Fruit fly (Drosophila melanogaster) whole organism, embryonic: ENCODE data around the gene CG31099.

Experiments
- Antp ChIP-seq: fragments of 200-800 bp; sonication (Bioruptor generic); optimal IDR thresholded peaks from 3 replicates; lab custom pipeline; 2016; ENCODE audit warnings: missing biosample characterization, missing genetic modification characterization
- CG12155 ChIP-seq: fragments of 200-800 bp; sonication (Bioruptor generic); optimal IDR thresholded peaks from 3 replicates; lab custom pipeline; 2016; ENCODE audit warnings: missing biosample characterization, missing genetic modification characterization
- CG1233 ChIP-seq: fragments of 200-800 bp; sonication (Bioruptor generic); optimal IDR thresholded peaks from 4 replicates; lab custom pipeline; 2018; ENCODE audit warnings: missing biosample characterization, mild to moderate bottlenecking, missing genetic modification characterization
- CG13123 ChIP-seq: fragments of 200-800 bp; sonication (Bioruptor generic); optimal IDR thresholded peaks from 2 replicates; lab custom pipeline; 2016; ENCODE audit warnings: missing biosample characterization, missing genetic modification characterization
- CG14710 ChIP-seq: fragments of 200-800 bp; sonication (Bioruptor generic); optimal IDR thresholded peaks from 3 replicates; lab custom pipeline; 2019; ENCODE audit warnings: missing biosample characterization, mild to moderate bottlenecking, missing genetic modification characterization, moderate library complexity
- CG15696 ChIP-seq: fragments of 200-800 bp; sonication (Bioruptor generic); optimal IDR thresholded peaks from 2 replicates; lab custom pipeline; 2019; ENCODE audit warnings: missing biosample characterization, mild to moderate bottlenecking, missing genetic modification characterization, moderate library complexity
- CG17385 ChIP-seq: fragments of 200-800 bp; sonication (Bioruptor generic); optimal IDR thresholded peaks from 3 replicates; lab custom pipeline; 2018; ENCODE audit warnings: missing biosample characterization, mild to moderate bottlenecking, missing genetic modification characterization
- CG2129 ChIP-seq: fragments of 200-800 bp; sonication (Bioruptor generic); IDR thresholded peaks from 2 replicates; pipeline ENCODE4 v1.3.6; 2022; ENCODE audit warnings: missing biosample characterization, missing genetic modification characterization; ENCODE audit not compliant: partially characterized antibody
- CG2678 ChIP-seq: fragments of 200-800 bp; sonication (Bioruptor generic); optimal IDR thresholded peaks from 3 replicates; lab custom pipeline; 2019; ENCODE audit warnings: missing biosample characterization, mild to moderate bottlenecking, missing genetic modification characterization, moderate library complexity
- CG3065 ChIP-seq: fragments of 200-800 bp; sonication (Bioruptor generic); optimal IDR thresholded peaks from 2 replicates; lab custom pipeline; 2016; ENCODE audit warnings: missing biosample characterization, missing genetic modification characterization
- CG31224 ChIP-seq: fragments of 200-800 bp; sonication (Bioruptor generic); IDR thresholded peaks from 2 replicates; pipeline ENCODE4 v1.3.6; 2022; ENCODE audit warnings: missing biosample characterization, missing genetic modification characterization
- CG31388 ChIP-seq: fragments of 200-800 bp; sonication (Bioruptor generic); optimal IDR thresholded peaks from 2 replicates; lab custom pipeline; 2016; ENCODE audit warnings: missing biosample characterization, missing genetic modification characterization
- CG34224 ChIP-seq: fragments of 200-800 bp; sonication (Bioruptor generic); IDR thresholded peaks from 3 replicates; pipeline ENCODE4 v1.3.6; 2022; ENCODE audit warnings: missing biosample characterization, missing genetic modification characterization; ENCODE audit not compliant: partially characterized antibody
- CG5953 ChIP-seq: fragments of 200-800 bp; sonication (Bioruptor generic); IDR thresholded peaks from 2 replicates; pipeline ENCODE4 v1.3.6; 2022; ENCODE audit warnings: missing biosample characterization, missing genetic modification characterization
- CG6854 ChIP-seq: fragments of 200-800 bp; sonication (Bioruptor generic); optimal IDR thresholded peaks from 3 replicates; lab custom pipeline; 2017; ENCODE audit warnings: missing biosample characterization, mild to moderate bottlenecking, missing genetic modification characterization
- CG7839 ChIP-seq: fragments of 200-800 bp; sonication (Bioruptor generic); optimal IDR thresholded peaks from 3 replicates; lab custom pipeline; 2018; ENCODE audit warnings: missing biosample characterization, mild to moderate bottlenecking, missing genetic modification characterization, moderate library complexity
- CG8089 ChIP-seq: fragments of 200-800 bp; sonication (Bioruptor generic); optimal IDR thresholded peaks from 3 replicates; lab custom pipeline; 2016; ENCODE audit warnings: missing biosample characterization, missing genetic modification characterization
- Drgx ChIP-seq: fragments of 200-800 bp; sonication (Bioruptor generic); IDR thresholded peaks from 2 replicates; pipeline ENCODE4 v1.3.6; 2022; ENCODE audit warnings: missing biosample characterization, missing genetic modification characterization
- E2f2 ChIP-seq: fragments of 200-800 bp; sonication (Bioruptor generic); IDR thresholded peaks from 2 replicates; pipeline ENCODE4 v1.3.6; 2022; ENCODE audit warnings: missing biosample characterization, missing genetic modification characterization
- GATAe ChIP-seq: fragments of 200-800 bp; sonication (Bioruptor generic); conservative IDR thresholded peaks from 2 replicates; pipeline ENCODE4 v1.3.6; 2022; ENCODE audit warnings: missing biosample characterization, missing genetic modification characterization
- HHEX ChIP-seq: fragments of 200-800 bp; sonication (Bioruptor generic); optimal IDR thresholded peaks from 3 replicates; lab custom pipeline; 2017; ENCODE audit warnings: missing biosample characterization, mild to moderate bottlenecking, missing genetic modification characterization, missing genetic modification reagents
- HLH3B ChIP-seq: fragments of 200-800 bp; sonication (Bioruptor generic); IDR thresholded peaks from 2 replicates; pipeline ENCODE4 v1.3.6; 2022; ENCODE audit warnings: missing biosample characterization, missing genetic modification characterization
- HLH4C ChIP-seq: fragments of 200-800 bp; sonication (Bioruptor generic); IDR thresholded peaks from 3 replicates; pipeline ENCODE4 v1.3.6; 2022; ENCODE audit warnings: missing biosample characterization, missing genetic modification characterization; ENCODE audit not compliant: partially characterized antibody
- Hmx ChIP-seq: fragments of 200-800 bp; sonication (Bioruptor generic); optimal IDR thresholded peaks from 2 replicates; lab custom pipeline; 2016; ENCODE audit warnings: missing biosample characterization, missing genetic modification characterization
- Kr ChIP-seq: fragments of 200-800 bp; sonication (Bioruptor generic); optimal IDR thresholded peaks from 2 replicates; lab custom pipeline; 2017; ENCODE audit warnings: missing biosample characterization, mild to moderate bottlenecking, missing genetic modification characterization
- Vsx1 ChIP-seq: fragments of 200-800 bp; sonication (Bioruptor generic); optimal IDR thresholded peaks from 2 replicates; lab custom pipeline; 2017; ENCODE audit warnings: missing biosample characterization, mild to moderate bottlenecking, missing genetic modification characterization, missing genetic modification reagents
- ab ChIP-seq: fragments of 200-800 bp; sonication (Bioruptor generic); optimal IDR thresholded peaks from 2 replicates; lab custom pipeline; 2016; ENCODE audit warnings: missing biosample characterization, missing genetic modification characterization
- br ChIP-seq: fragments of >200 bp; optimal IDR thresholded peaks from 2 replicates; lab custom pipeline; 2017
- chn ChIP-seq: fragments of 200-800 bp; sonication (Bioruptor generic); optimal IDR thresholded peaks from 2 replicates; lab custom pipeline; 2016; ENCODE audit warnings: missing biosample characterization, missing genetic modification characterization
- da ChIP-seq: fragments of 200-800 bp; sonication (Bioruptor generic); optimal IDR thresholded peaks from 2 replicates; lab custom pipeline; 2016; ENCODE audit warnings: missing biosample characterization, missing genetic modification characterization
- danr ChIP-seq: fragments of 200-800 bp; sonication (Bioruptor generic); IDR thresholded peaks from 2 replicates; pipeline ENCODE4 v1.3.6; 2022; ENCODE audit warnings: missing biosample characterization, missing genetic modification characterization
- dimm ChIP-seq: fragments of 200-800 bp; sonication (Bioruptor generic); IDR thresholded peaks from 2 replicates; pipeline ENCODE4 v1.3.6; 2022; ENCODE audit warnings: missing biosample characterization, missing genetic modification characterization
- dm ChIP-seq: fragments of 200-800 bp; sonication (Bioruptor generic); optimal IDR thresholded peaks from 3 replicates; lab custom pipeline; 2016; ENCODE audit warnings: missing biosample characterization, missing genetic modification characterization
- exex ChIP-seq: fragments of 200-800 bp; sonication (Bioruptor generic); optimal IDR thresholded peaks from 4 replicates; lab custom pipeline; 2018; ENCODE audit warnings: missing biosample characterization, mild to moderate bottlenecking, missing genetic modification characterization, moderate library complexity
- fu2 ChIP-seq: fragments of 200-800 bp; sonication (Bioruptor generic); optimal IDR thresholded peaks from 2 replicates; lab custom pipeline; 2016; ENCODE audit warnings: missing biosample characterization, missing genetic modification characterization
- grn ChIP-seq: fragments of 200-800 bp; sonication (Bioruptor generic); optimal IDR thresholded peaks from 3 replicates; lab custom pipeline; 2017; ENCODE audit warnings: missing biosample characterization, missing genetic modification characterization
- gro ChIP-seq: fragments of 200-800 bp; sonication (Bioruptor generic); optimal IDR thresholded peaks from 2 replicates; lab custom pipeline; 2016; ENCODE audit warnings: missing biosample characterization, missing genetic modification characterization
- inv ChIP-seq: fragments of 200-800 bp; sonication (Bioruptor generic); IDR thresholded peaks from 2 replicates; pipeline ENCODE4 v1.3.6; 2022; ENCODE audit warnings: missing biosample characterization, missing genetic modification characterization; ENCODE audit not compliant: partially characterized antibody
- lmd ChIP-seq: fragments of 200-800 bp; sonication (Bioruptor generic); IDR thresholded peaks from 2 replicates; pipeline ENCODE4 v1.3.6; 2022; ENCODE audit warnings: missing biosample characterization, missing genetic modification characterization
- lola ChIP-seq, 3 experiments: fragments of >200 bp in 2 of 3; fragments of 200-800 bp in 1 of 3; sonication (Bioruptor generic) in 1 of 3; optimal IDR thresholded peaks; 2 replicates each; lab custom pipeline; 2017 to 2019; ENCODE audit warnings: missing biosample characterization in 3 of 3, missing genetic modification characterization in 3 of 3, mild to moderate bottlenecking in 1 of 3, moderate library complexity in 1 of 3
- mld ChIP-seq: fragments of 200-800 bp; sonication (Bioruptor generic); IDR thresholded peaks from 3 replicates; pipeline ENCODE4 v1.3.6; 2022; ENCODE audit warnings: missing biosample characterization, missing genetic modification characterization; ENCODE audit not compliant: partially characterized antibody
- nerfin-2 ChIP-seq: fragments of 200-800 bp; sonication (Bioruptor generic); IDR thresholded peaks from 2 replicates; pipeline ENCODE4 v1.3.6; 2022; ENCODE audit warnings: missing biosample characterization, missing genetic modification characterization; ENCODE audit not compliant: partially characterized antibody
- nmo ChIP-seq: fragments of 200-800 bp; sonication (Bioruptor generic); optimal IDR thresholded peaks from 2 replicates; lab custom pipeline; 2018; ENCODE audit warnings: missing biosample characterization, mild to moderate bottlenecking, missing genetic modification characterization, moderate library complexity
- oc ChIP-seq: fragments of 200-800 bp; sonication (Bioruptor generic); optimal IDR thresholded peaks from 2 replicates; lab custom pipeline; 2018; ENCODE audit warnings: missing biosample characterization, mild to moderate bottlenecking, missing genetic modification characterization, moderate library complexity
- sisA ChIP-seq: fragments of 200-800 bp; sonication (Bioruptor generic); IDR thresholded peaks from 2 replicates; pipeline ENCODE4 v1.3.6; 2022; ENCODE audit warnings: missing biosample characterization, missing genetic modification characterization
- sr ChIP-seq: fragments of 200-800 bp; sonication (Bioruptor generic); IDR thresholded peaks from 3 replicates; pipeline ENCODE4 v1.3.6; 2022; ENCODE audit warnings: missing biosample characterization, missing genetic modification characterization
- tin ChIP-seq: fragments of 200-800 bp; sonication (Bioruptor generic); optimal IDR thresholded peaks from 3 replicates; lab custom pipeline; 2016; ENCODE audit warnings: missing biosample characterization, missing genetic modification characterization
- toy ChIP-seq: fragments of 200-800 bp; sonication (Bioruptor generic); IDR thresholded peaks from 2 replicates; pipeline ENCODE4 v1.3.6; 2022; ENCODE audit warnings: missing biosample characterization, missing genetic modification characterization
- tx ChIP-seq: fragments of 200-800 bp; sonication (Bioruptor generic); optimal IDR thresholded peaks from 2 replicates; lab custom pipeline; 2016; ENCODE audit warnings: missing biosample characterization, missing genetic modification characterization
- zen ChIP-seq: fragments of 200-800 bp; sonication (Bioruptor generic); optimal IDR thresholded peaks from 3 replicates; lab custom pipeline; 2018; ENCODE audit warnings: missing biosample characterization, mild to moderate bottlenecking, missing genetic modification characterization, moderate library complexity
- zf30C ChIP-seq: fragments of 200-800 bp; sonication (Bioruptor generic); optimal IDR thresholded peaks from 3 replicates; lab custom pipeline; 2018; ENCODE audit warnings: missing biosample characterization, mild to moderate bottlenecking, missing genetic modification characterization

CG31099 gene

DNA sequence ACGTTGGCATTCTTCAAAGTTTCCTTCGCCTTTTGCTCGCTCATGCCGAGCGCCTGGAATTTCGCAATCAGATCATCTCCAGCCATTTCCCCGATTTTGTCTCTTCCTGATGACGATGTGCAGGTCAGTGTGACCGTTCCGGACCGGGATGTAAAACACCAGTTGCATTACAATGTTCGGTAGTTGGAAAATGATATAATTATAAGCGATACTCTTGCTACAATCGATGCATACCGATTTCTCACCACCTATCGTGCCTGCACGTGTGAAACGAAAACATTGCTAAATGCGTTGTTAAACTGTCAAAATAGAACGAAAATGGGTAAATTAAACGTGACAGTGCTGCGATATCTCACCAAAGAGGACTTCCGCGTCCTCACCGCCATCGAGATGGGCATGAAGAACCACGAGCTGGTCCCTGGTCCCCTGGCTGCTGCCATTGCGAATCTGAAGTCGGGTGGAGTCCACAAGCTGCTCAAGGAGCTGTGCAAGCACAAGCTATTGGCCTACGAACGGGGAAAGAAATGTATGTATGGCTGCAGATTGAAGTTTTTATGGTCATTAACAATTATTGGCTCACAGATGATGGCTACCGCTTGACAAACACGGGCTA, 45.0 kb downstream of the CG31099 start, which contains the start of the genes GlnRS and RIOK2 (continued):
- TF ChIP-seq CG1233 (no peak), CG12155 (GFP tag; lab: Kevin White, UChicago) (no peak), CG7839 (tag; lab: Kevin White, UChicago) (no peak), Kr (GFP tag; lab: Kevin White, UChicago) (no peak), mld (GFP tag; lab: Robert Waterston, UW) (peak; percentile 91), HLH4C (peak; percentile 92), HHEX (GFP tag; lab: Kevin White, UChicago) (no peak), CG2678 (tag; lab: Kevin White, UChicago) (no peak), GATAe (GFP tag; lab: Robert Waterston, UW) (no peak), br (lab: Kevin White, UChicago) (no peak), CG13123 (no peak), toy (no peak), CG5953 (no peak), grn (GFP tag; lab: Kevin White, UChicago) (peak; percentile 7), CG17385 (GFP tag; lab: Kevin White, UChicago) (no peak), gro (GFP tag; lab: Kevin White, UChicago) (peak; percentile 54), dm (GFP tag; lab: Kevin White, UChicago) (peak; percentile 99), oc (tag; lab: Kevin White, UChicago) (no peak), danr (GFP tag; lab: Robert Waterston, UW) (no peak), CG34224 (GFP tag; lab: Robert Waterston, UW) (peak; percentile 97), nerfin-2 (peak; percentile 75; the same call in 1 of the 2 replicates), inv (peak; percentile 94), Antp (GFP tag; lab: Kevin White, UChicago) (no peak), ab (no peak), CG8089 (GFP tag; lab: Kevin White, UChicago) (no peak), exex (tag; lab: Kevin White, UChicago) (no peak), Drgx (GFP tag; lab: Robert Waterston, UW) (no peak), fu2 (GFP tag; lab: Kevin White, UChicago) (no peak), Hmx (no peak), CG6854 (GFP tag; lab: Kevin White, UChicago) (no peak), tin (no peak), CG2129 (peak; percentile 87), CG15696 (tag; lab: Kevin White, UChicago) (no peak), CG31224 (no peak), sisA (no peak), E2f2 (GFP tag; lab: Robert Waterston, UW) (no peak), lmd (GFP tag; lab: Robert Waterston, UW) (no peak), da (GFP tag; lab: Kevin White, UChicago) (no peak), zf30C (no peak), nmo (peak; percentile 71), CG14710 (tag; lab: Kevin White, UChicago) (no peak), chn (GFP tag; lab: Kevin White, UChicago) (no peak), Vsx1 (GFP tag; lab: Kevin White, UChicago) (no peak), tx (GFP tag; lab: Kevin White, UChicago) (no peak), zen (peak; percentile 41), CG31388 (GFP tag; lab: Kevin White, UChicago) (no peak), dimm (GFP tag; lab: Robert Waterston, UW) (no peak), HLH3B (no peak), CG3065 (GFP tag; lab: Kevin White, UChicago) (no peak), sr (GFP tag; lab: Robert Waterston, UW) (no peak), lola (GFP tag; optimal IDR thresholded peaks at IDR 0.05; lab: Kevin White, UChicago) (peak in 1 of 3 experiments; percentile 100)
